Fruit fly (Drosophila melanogaster) whole organism, embryonic: ENCODE results near the gene Mad.
A peak's percentile ranks its signal among the peaks of the same experiment; 100 is the strongest.

Source experiments
- Atf6 ChIP-seq: fragments of 200-800 bp; sonication (Bioruptor generic); IDR thresholded peaks from 2 replicates; pipeline ENCODE4 v1.3.6; 2022; ENCODE audit warnings: missing biosample characterization, missing genetic modification characterization
- Awh ChIP-seq: fragments of 200-800 bp; sonication (Bioruptor generic); IDR thresholded peaks from 2 replicates; pipeline ENCODE4, ENCODE4 v1.3.6; 2022; ENCODE audit warnings: missing biosample characterization, missing genetic modification characterization
- B-H1 ChIP-seq: fragments of 200-800 bp; sonication (Bioruptor generic); IDR thresholded peaks from 3 replicates; pipeline ENCODE4 v1.3.6; 2022; ENCODE audit warnings: missing biosample characterization, missing genetic modification characterization
- CG10565 ChIP-seq: fragments of 200-800 bp; sonication (Bioruptor generic); optimal IDR thresholded peaks from 3 replicates; lab custom pipeline; 2016; ENCODE audit warnings: missing biosample characterization, mild to moderate bottlenecking, missing genetic modification characterization
- CG11723 ChIP-seq: fragments of 200-800 bp; sonication (Bioruptor generic); optimal IDR thresholded peaks from 2 replicates; lab custom pipeline; 2017; ENCODE audit warnings: missing biosample characterization, mild to moderate bottlenecking, missing genetic modification characterization
- CG12071 ChIP-seq: fragments of 200-800 bp; sonication (Bioruptor generic); optimal IDR thresholded peaks from 3 replicates; lab custom pipeline; 2018; ENCODE audit warnings: missing biosample characterization, mild to moderate bottlenecking, missing genetic modification characterization
- CG12769 ChIP-seq: fragments of 200-800 bp; sonication (Bioruptor generic); optimal IDR thresholded peaks from 2 replicates; lab custom pipeline; 2019; ENCODE audit warnings: missing biosample characterization, mild to moderate bottlenecking, missing genetic modification characterization, moderate library complexity
- CG12942 ChIP-seq: fragments of 200-800 bp; sonication (Bioruptor generic); optimal IDR thresholded peaks from 3 replicates; lab custom pipeline; 2016; ENCODE audit warnings: missing biosample characterization, missing genetic modification characterization
- CG13424 ChIP-seq: fragments of 200-800 bp; sonication (Bioruptor generic); optimal IDR thresholded peaks from 2 replicates; lab custom pipeline; 2019; ENCODE audit warnings: missing biosample characterization, mild to moderate bottlenecking, missing genetic modification characterization, moderate library complexity
- CG15696 ChIP-seq: fragments of 200-800 bp; sonication (Bioruptor generic); optimal IDR thresholded peaks from 2 replicates; lab custom pipeline; 2019; ENCODE audit warnings: missing biosample characterization, mild to moderate bottlenecking, missing genetic modification characterization, moderate library complexity
- CG1647 ChIP-seq: fragments of 200-800 bp; sonication (Bioruptor generic); optimal IDR thresholded peaks from 3 replicates; lab custom pipeline; 2016; ENCODE audit warnings: missing biosample characterization, missing genetic modification characterization
- CG17359 ChIP-seq: fragments of 200-800 bp; sonication (Bioruptor generic); optimal IDR thresholded peaks from 3 replicates; lab custom pipeline; 2018; ENCODE audit warnings: missing biosample characterization, mild to moderate bottlenecking, missing genetic modification characterization, moderate library complexity
- CG17361 ChIP-seq: fragments of 200-800 bp; sonication (Bioruptor generic); IDR thresholded peaks from 3 replicates; pipeline ENCODE4 v1.3.6; 2022; ENCODE audit warnings: missing biosample characterization, missing genetic modification characterization
- CG2116 ChIP-seq: fragments of 200-800 bp; sonication (Bioruptor generic); optimal IDR thresholded peaks from 3 replicates; lab custom pipeline; 2018; ENCODE audit warnings: missing biosample characterization, mild to moderate bottlenecking, missing genetic modification characterization
- CG2120 ChIP-seq: fragments of 200-800 bp; sonication (Bioruptor generic); optimal IDR thresholded peaks from 3 replicates; lab custom pipeline; 2016; ENCODE audit warnings: missing biosample characterization, missing genetic modification characterization
- CG2875 ChIP-seq: fragments of 200-800 bp; sonication (Bioruptor generic); optimal IDR thresholded peaks from 2 replicates; lab custom pipeline; 2017; ENCODE audit warnings: missing biosample characterization, mild to moderate bottlenecking, missing genetic modification characterization, missing genetic modification reagents
- CG3065 ChIP-seq: fragments of 200-800 bp; sonication (Bioruptor generic); optimal IDR thresholded peaks from 2 replicates; lab custom pipeline; 2016; ENCODE audit warnings: missing biosample characterization, missing genetic modification characterization
- CG31388 ChIP-seq: fragments of 200-800 bp; sonication (Bioruptor generic); optimal IDR thresholded peaks from 2 replicates; lab custom pipeline; 2016; ENCODE audit warnings: missing biosample characterization, missing genetic modification characterization
- CG34224 ChIP-seq: fragments of 200-800 bp; sonication (Bioruptor generic); IDR thresholded peaks from 3 replicates; pipeline ENCODE4 v1.3.6; 2022; ENCODE audit warnings: missing biosample characterization, missing genetic modification characterization; ENCODE audit not compliant: partially characterized antibody
- CG42726 ChIP-seq: fragments of 200-800 bp; sonication (Bioruptor generic); IDR thresholded peaks from 2 replicates; pipeline ENCODE4 v1.3.6; 2022; ENCODE audit warnings: missing biosample characterization, missing genetic modification characterization; ENCODE audit not compliant: partially characterized antibody
- CG4328 ChIP-seq: fragments of 200-800 bp; sonication (Bioruptor generic); optimal IDR thresholded peaks from 3 replicates; lab custom pipeline; 2017; ENCODE audit warnings: missing biosample characterization, missing genetic modification reagents, missing genetic modification characterization
- CG6175 ChIP-seq: fragments of 200-800 bp; sonication (Bioruptor generic); IDR thresholded peaks from 3 replicates; pipeline ENCODE4 v1.3.6; 2022; ENCODE audit warnings: missing biosample characterization, missing genetic modification characterization
- CG8924 ChIP-seq: fragments of 200-800 bp; optimal IDR thresholded peaks from 3 replicates; lab custom pipeline; 2019; ENCODE audit warnings: missing biosample characterization, mild to moderate bottlenecking, missing genetic modification characterization, moderate library complexity
- HLHmδ ChIP-seq: fragments of 200-800 bp; sonication (Bioruptor generic); optimal IDR thresholded peaks from 2 replicates; lab custom pipeline; 2018; ENCODE audit warnings: missing biosample characterization, mild to moderate bottlenecking, missing genetic modification characterization, moderate library complexity
- NC2β ChIP-seq: fragments of 200-800 bp; sonication (Bioruptor generic); optimal IDR thresholded peaks from 2 replicates; lab custom pipeline; 2016; ENCODE audit warnings: missing biosample characterization, missing genetic modification characterization
- Neu2 ChIP-seq: fragments of 200-800 bp; sonication (Bioruptor generic); optimal IDR thresholded peaks from 3 replicates; lab custom pipeline; 2016; ENCODE audit warnings: missing biosample characterization, missing genetic modification characterization, borderline replicate concordance
- Rfx ChIP-seq: fragments of 200-800 bp; sonication (Bioruptor generic); IDR thresholded peaks from 2 replicates; pipeline ENCODE4 v1.3.6; 2022; ENCODE audit warnings: missing biosample characterization, missing genetic modification characterization
- TFAM ChIP-seq: fragments of 200-800 bp; sonication (Bioruptor generic); optimal IDR thresholded peaks from 2 replicates; lab custom pipeline; 2017; ENCODE audit warnings: missing biosample characterization, missing genetic modification characterization, inconsistent platforms
- abd-A ChIP-seq: fragments of 200-800 bp; sonication (Bioruptor generic); optimal IDR thresholded peaks from 3 replicates; lab custom pipeline; 2019; ENCODE audit warnings: missing biosample characterization, mild to moderate bottlenecking, missing genetic modification characterization, moderate library complexity
- ato ChIP-seq: fragments of 200-800 bp; sonication (Bioruptor generic); IDR thresholded peaks from 2 replicates; pipeline ENCODE4 v1.3.6; 2022; ENCODE audit warnings: missing biosample characterization, missing genetic modification characterization; ENCODE audit not compliant: partially characterized antibody
- bbx ChIP-seq: fragments of 200-800 bp; sonication (Bioruptor generic); IDR thresholded peaks from 2 replicates; pipeline ENCODE4 v1.3.6; 2022; ENCODE audit warnings: missing biosample characterization, missing genetic modification characterization; ENCODE audit not compliant: partially characterized antibody
- chif ChIP-seq, 2 experiments: fragments of 200-800 bp; sonication (Bioruptor generic); optimal IDR thresholded peaks; 3 replicates each; lab custom pipeline; 2016; ENCODE audit warnings: missing biosample characterization in 2 of 2, missing genetic modification characterization in 2 of 2
- chinmo ChIP-seq: fragments of 200-800 bp; sonication (Bioruptor generic); IDR thresholded peaks from 4 replicates; pipeline ENCODE4 v1.3.6; 2022; ENCODE audit warnings: missing biosample characterization, missing genetic modification characterization; ENCODE audit not compliant: partially characterized antibody
- croc ChIP-seq: fragments of 200-800 bp; sonication (Bioruptor generic); conservative IDR thresholded peaks from 3 replicates; pipeline ENCODE4 v1.3.6; 2022; ENCODE audit warnings: missing biosample characterization, missing genetic modification characterization
- dan ChIP-seq: fragments of 200-800 bp; sonication (Bioruptor generic); IDR thresholded peaks from 2 replicates; pipeline ENCODE4 v1.3.6; 2022; ENCODE audit warnings: missing biosample characterization, missing genetic modification characterization
- ewg ChIP-seq: fragments of 200-800 bp; sonication (Bioruptor generic); optimal IDR thresholded peaks from 3 replicates; lab custom pipeline; 2017; ENCODE audit warnings: mild to moderate bottlenecking, missing biosample characterization, missing genetic modification reagents, missing genetic modification characterization
- grn ChIP-seq: fragments of 200-800 bp; sonication (Bioruptor generic); optimal IDR thresholded peaks from 3 replicates; lab custom pipeline; 2017; ENCODE audit warnings: missing biosample characterization, missing genetic modification characterization
- ham ChIP-seq: fragments of 200-800 bp; sonication (Bioruptor generic); IDR thresholded peaks from 2 replicates; pipeline ENCODE4 v1.3.6; 2022; ENCODE audit warnings: missing biosample characterization, missing genetic modification characterization
- lilli ChIP-seq: fragments of 200-800 bp; sonication (Bioruptor generic); optimal IDR thresholded peaks from 3 replicates; lab custom pipeline; 2016; ENCODE audit warnings: missing biosample characterization, missing genetic modification characterization
- odd ChIP-seq: fragments of 200-800 bp; sonication (Bioruptor generic); optimal IDR thresholded peaks from 2 replicates; lab custom pipeline; 2017; ENCODE audit warnings: missing biosample characterization, mild to moderate bottlenecking, missing genetic modification characterization
- org-1 ChIP-seq: fragments of 200-800 bp; sonication (Bioruptor generic); optimal IDR thresholded peaks from 2 replicates; lab custom pipeline; 2017; ENCODE audit warnings: missing biosample characterization, missing genetic modification characterization
- prd ChIP-seq, 3 experiments: fragments of >200 bp in 2 of 3; fragments of 200-800 bp in 1 of 3; sonication (Bioruptor generic) in 1 of 3; optimal IDR thresholded peaks in 2 of 3; IDR thresholded peaks in 1 of 3; 2 replicates in 2 of 3; 3 replicates in 1 of 3; pipeline versions ENCODE4 v1.3.6 to Lab custom; 2017 to 2022; ENCODE audit warnings: missing biosample characterization in 1 of 3, missing genetic modification characterization in 1 of 3
- salm ChIP-seq: fragments of 200-800 bp; sonication (Bioruptor generic); optimal IDR thresholded peaks from 2 replicates; lab custom pipeline; 2018; ENCODE audit warnings: missing biosample characterization, mild to moderate bottlenecking, missing genetic modification characterization
- sd ChIP-seq: fragments of 200-800 bp; sonication (Bioruptor generic); optimal IDR thresholded peaks from 3 replicates; lab custom pipeline; 2018; ENCODE audit warnings: missing biosample characterization, mild to moderate bottlenecking, missing genetic modification characterization, moderate library complexity
- sens-2 ChIP-seq: fragments of 200-800 bp; sonication (Bioruptor generic); IDR thresholded peaks from 2 replicates; pipeline ENCODE4 v1.3.6; 2022; ENCODE audit warnings: missing biosample characterization, missing genetic modification characterization
- slou ChIP-seq: fragments of 200-800 bp; sonication (Bioruptor generic); optimal IDR thresholded peaks from 3 replicates; lab custom pipeline; 2016; ENCODE audit warnings: missing biosample characterization, missing genetic modification characterization
- sug ChIP-seq: fragments of 200-800 bp; optimal IDR thresholded peaks from 2 replicates; lab custom pipeline; 2019; ENCODE audit warnings: missing biosample characterization, mild to moderate bottlenecking, missing genetic modification characterization, moderate library complexity
- zen ChIP-seq: fragments of 200-800 bp; sonication (Bioruptor generic); optimal IDR thresholded peaks from 3 replicates; lab custom pipeline; 2018; ENCODE audit warnings: missing biosample characterization, mild to moderate bottlenecking, missing genetic modification characterization, moderate library complexity
- zen2 ChIP-seq: fragments of 200-800 bp; sonication (Bioruptor generic); IDR thresholded peaks from 3 replicates; pipeline ENCODE4 v1.3.6; 2022; ENCODE audit warnings: missing biosample characterization, missing genetic modification characterization; ENCODE audit not compliant: partially characterized antibody

The Mad gene

DNA sequence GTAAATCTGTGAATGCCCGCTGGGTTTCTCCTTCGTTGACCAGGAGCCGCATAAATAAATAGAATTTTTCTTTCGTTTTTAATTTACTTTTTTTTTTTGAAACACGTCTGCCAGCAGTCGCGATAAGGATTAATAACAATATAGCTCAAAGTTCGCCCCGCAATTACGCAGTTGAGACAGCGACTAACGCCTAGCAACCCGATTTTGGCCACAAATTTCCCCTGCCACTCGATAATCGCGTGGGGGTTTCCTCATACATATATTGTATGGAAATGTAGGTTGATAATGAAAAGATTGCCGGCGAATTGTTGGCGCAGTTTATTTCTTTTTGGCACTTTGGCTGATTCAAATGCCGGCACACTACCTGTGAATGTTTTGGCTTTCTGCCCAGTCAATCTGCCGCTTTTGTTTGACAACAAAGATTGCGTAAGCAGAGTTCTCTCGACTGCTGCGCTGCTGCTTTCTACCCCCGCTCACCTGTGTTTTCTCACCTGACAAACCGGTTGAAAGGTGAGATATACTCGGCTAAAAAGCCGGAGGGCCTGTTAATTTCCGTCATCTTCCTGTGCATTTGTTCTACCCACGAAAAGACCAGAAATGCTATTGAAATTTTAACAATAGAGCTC lies 5.7 kb upstream of the Mad start (continued):
- TF ChIP-seq CG2875 (no peak), abd-A (tag; lab: Kevin White, UChicago) (no peak), chinmo (GFP tag; lab: Robert Waterston, UW) (0 out of 4 replicates have a peak, but pooled peaks have one; percentile 51), bbx (GFP tag; lab: Robert Waterston, UW) (no peak), B-H1 (no peak), lilli (GFP tag; lab: Kevin White, UChicago) (no peak), zen (tag; lab: Kevin White, UChicago) (no peak), CG6175 (GFP tag; lab: Robert Waterston, UW) (no peak), CG42726 (GFP tag; lab: Robert Waterston, UW) (no peak), CG31388 (GFP tag; lab: Kevin White, UChicago) (no peak), CG12942 (GFP tag; lab: Kevin White, UChicago) (no peak), ewg (no peak), zen2 (GFP tag; lab: Robert Waterston, UW) (no peak), slou (GFP tag; lab: Kevin White, UChicago) (no peak), grn (GFP tag; lab: Kevin White, UChicago) (no peak), ham (GFP tag; lab: Robert Waterston, UW) (no peak), sug (tag; lab: Kevin White, UChicago) (peak; percentile 36), CG2116 (GFP tag; lab: Kevin White, UChicago) (no peak), salm (tag; lab: Kevin White, UChicago) (no peak), CG12769 (tag; lab: Kevin White, UChicago) (peak; percentile 65), org-1 (GFP tag; lab: Kevin White, UChicago) (no peak), CG12071 (GFP tag; lab: Kevin White, UChicago) (no peak), chif (GFP tag; optimal IDR thresholded peaks at IDR 0.05; lab: Kevin White, UChicago) (no peak), prd (optimal IDR thresholded peaks at IDR 0.05; lab: Kevin White, UChicago) (no peak), prd (GFP tag; IDR thresholded peaks at IDR 0.05; lab: Robert Waterston, UW) (no peak), Awh (no peak), odd (GFP tag; lab: Kevin White, UChicago) (no peak), CG13424 (tag; lab: Kevin White, UChicago) (no peak), Rfx (GFP tag; lab: Robert Waterston, UW) (peak; percentile 31; the same call in 1 of the 2 replicates), dan (GFP tag; lab: Robert Waterston, UW) (no peak), CG2120 (GFP tag; lab: Kevin White, UChicago) (no peak), CG11723 (no peak), CG1647 (GFP tag; lab: Kevin White, UChicago) (no peak), Atf6 (no peak), NC2β (GFP tag; lab: Kevin White, UChicago) (no peak), sens-2 (GFP tag; lab: Robert Waterston, UW) (no peak), CG15696 (tag; lab: Kevin White, UChicago) (no peak), TFAM (no peak), croc (GFP tag; lab: Robert Waterston, UW) (no peak), CG3065 (GFP tag; lab: Kevin White, UChicago) (no peak), ato (GFP tag; lab: Robert Waterston, UW) (no peak), Neu2 (GFP tag; lab: Kevin White, UChicago) (no peak), CG8924 (tag; lab: Kevin White, UChicago) (no peak), CG17359 (tag; lab: Kevin White, UChicago) (no peak), HLHmδ (GFP tag; lab: Kevin White, UChicago) (no peak), sd (tag; lab: Kevin White, UChicago) (peak; percentile 10), CG34224 (0 out of 3 replicates have a peak, but pooled peaks have one; percentile 32), CG10565 (GFP tag; lab: Kevin White, UChicago) (no peak), CG17361 (GFP tag; lab: Robert Waterston, UW) (no peak), CG4328 (GFP tag; lab: Kevin White, UChicago) (no peak)
